Worm (Caenorhabditis elegans): ENCODE measurements around the gene ugt-39.

Gene ugt-39

DNA sequence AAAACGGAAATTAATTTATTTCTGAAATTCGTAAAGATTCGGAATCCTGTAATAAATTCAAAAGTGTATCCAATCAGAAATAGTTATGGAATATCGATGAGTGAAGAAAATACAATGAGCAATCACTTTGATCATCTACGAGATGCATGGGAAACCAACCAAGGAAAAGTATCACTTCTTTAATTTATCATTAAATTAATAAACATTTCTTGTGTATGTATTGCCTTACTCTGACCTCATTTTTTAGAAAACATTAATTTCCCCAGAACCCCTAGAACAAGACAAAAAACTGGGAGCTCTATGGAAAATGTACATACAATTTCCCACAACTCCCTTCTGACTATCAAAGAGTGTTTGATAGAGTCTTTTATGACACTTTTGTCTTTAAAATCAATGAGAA lies 23.0 kb upstream of the ugt-39 start, which contains the start of gene F10D2.16:
Gene F10D2.16, plus strand, starts transcription at position 301 of the 400 bp plus-strand sequence.
- TF ChIP-seq efl-1 (optimal IDR thresholded peaks at IDR 0.05) (no peak), efl-1 (GFP tag; optimal IDR thresholded peaks at IDR 0.05 in 1 of 2) (peak in 1 of 2 experiments; percentile 39), nhr-84 (tag; optimal IDR thresholded peaks at IDR 0.05) (no peak)

- TF ChIP-seq ces-1 (GFP tag; optimal IDR thresholded peaks at IDR 0.05) (no peak), nhr-11 (tag; optimal IDR thresholded peaks at IDR 0.05) (no peak), ets-5 (GFP tag; IDR thresholded peaks at IDR 0.05) (no peak), skn-1 (tag; optimal IDR thresholded peaks at IDR 0.05) (no peak), swsn-7 (tag; optimal IDR thresholded peaks at IDR 0.05) (no peak), lin-35 (GFP tag; optimal IDR thresholded peaks at IDR 0.05) (no peak), hlh-4 (tag; optimal IDR thresholded peaks at IDR 0.05) (no peak), elt-2 (tag; optimal IDR thresholded peaks at IDR 0.05) (no peak), lin-13 (GFP tag; optimal IDR thresholded peaks at IDR 0.05) (no peak), sptf-1 (tag; optimal IDR thresholded peaks at IDR 0.05) (no peak), fkh-10 (GFP tag; optimal IDR thresholded peaks at IDR 0.05) (no peak), isw-1 (GFP tag; IDR thresholded peaks at IDR 0.05) (no peak), sox-4 (tag; optimal IDR thresholded peaks at IDR 0.05) (no peak), jun-1 (tag; optimal IDR thresholded peaks at IDR 0.05) (no peak), dsc-1 (tag; optimal IDR thresholded peaks at IDR 0.05) (no peak), nhr-12 (tag; optimal IDR thresholded peaks at IDR 0.05) (no peak), nhr-90 (tag; optimal IDR thresholded peaks at IDR 0.05; ENCODE audit: poor library complexity) (no peak)
Observed at ce11 chrV:7136859-7137258, 20.1 kb upstream of the ugt-39 start.

- TF ChIP-seq unc-130 (tag; optimal IDR thresholded peaks at IDR 0.05): no peak
- no peak for TF ChIP-seq nhr-28 (tag; optimal IDR thresholded peaks at IDR 0.05)
- TF ChIP-seq irx-1 (tag; optimal IDR thresholded peaks at IDR 0.05): no peak
- TF ChIP-seq hpl-2 (GFP tag; optimal IDR thresholded peaks at IDR 0.05): no peak
- no peak for TF ChIP-seq fos-1 (tag; optimal IDR thresholded peaks at IDR 0.05)
- no peak for TF ChIP-seq nhr-77 (tag; optimal IDR thresholded peaks at IDR 0.05)
- no peak for TF ChIP-seq ztf-4 (tag; optimal IDR thresholded peaks at IDR 0.05)
- no peak for TF ChIP-seq nhr-76 (tag; optimal IDR thresholded peaks at IDR 0.05)
- TF ChIP-seq nhr-71 (tag; optimal IDR thresholded peaks at IDR 0.05): no peak
Observed at ce11 chrV:7138320-7138719, 18.6 kb upstream of the ugt-39 start, which contains the start of gene str-112. Gene str-112 (minus strand): TSS chrV:7138420.

DNA sequence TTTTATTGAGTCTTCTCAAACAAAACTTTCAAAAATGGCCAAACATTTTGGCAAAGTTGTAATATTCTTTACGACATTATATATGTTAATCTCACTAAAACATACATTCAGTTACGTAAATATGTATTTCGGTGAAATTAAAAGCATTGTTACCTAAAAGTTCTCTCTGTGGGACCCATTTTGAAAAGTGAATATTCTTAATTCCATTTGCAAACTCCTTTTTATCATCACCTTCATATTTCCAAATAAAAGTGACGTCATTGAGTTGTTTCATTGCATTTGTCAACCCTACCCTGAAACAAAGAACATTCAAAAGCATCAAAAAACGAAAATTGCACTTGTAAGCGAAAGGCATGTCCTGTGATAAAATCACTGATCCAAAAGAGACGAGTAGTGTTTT lies 16.6 kb upstream of the ugt-39 start:
- peak; percentile 29 for TF ChIP-seq fkh-8 (tag; optimal IDR thresholded peaks at IDR 0.05)
- no peak for TF ChIP-seq alr-1 (tag; optimal IDR thresholded peaks at IDR 0.05; ENCODE audit: borderline replicate concordance)
- TF ChIP-seq dpl-1 (GFP tag; optimal IDR thresholded peaks at IDR 0.05): no peak
- no peak for TF ChIP-seq ceh-63 (GFP tag; optimal IDR thresholded peaks at IDR 0.05)
- no peak for TF ChIP-seq ama-1 (optimal IDR thresholded peaks at IDR 0.05)
- peak; percentile 33 for TF ChIP-seq nhr-19 (GFP tag; conservative IDR thresholded peaks at IDR 0.05)
- TF ChIP-seq xbp-1 (tag; optimal IDR thresholded peaks at IDR 0.05): no peak
- peak; percentile 14 for TF ChIP-seq nhr-71 (tag; optimal IDR thresholded peaks at IDR 0.05)
- peak; percentile 14 for TF ChIP-seq nhr-20 (tag; optimal IDR thresholded peaks at IDR 0.05)
- TF ChIP-seq efl-1 (optimal IDR thresholded peaks at IDR 0.05): no peak
- TF ChIP-seq efl-1 (GFP tag; optimal IDR thresholded peaks at IDR 0.05 in 1 of 2): peak in 1 of 2 experiments; percentile 20
- TF ChIP-seq nhr-237 (tag; optimal IDR thresholded peaks at IDR 0.05): no peak
- TF ChIP-seq lin-39 (tag; optimal IDR thresholded peaks at IDR 0.05): no peak
- no peak for TF ChIP-seq nhr-12 (tag; optimal IDR thresholded peaks at IDR 0.05)
- no peak for TF ChIP-seq sox-4 (tag; optimal IDR thresholded peaks at IDR 0.05)
